Worm (Caenorhabditis elegans) whole organism, late embryonic: Measurements from ENCODE around the gene paqr-2.

Source experiments
- Y22D7AL.16 ChIP-seq: sonication (generic microtip); optimal IDR thresholded peaks from 2 replicates; lab custom pipeline; 2016; ENCODE audit warnings: missing genetic modification characterization, missing compliant biosample characterization
- ceh-9 ChIP-seq: sonication (generic microtip); optimal IDR thresholded peaks from 2 replicates; lab custom pipeline; 2016; ENCODE audit warnings: mild to moderate bottlenecking, missing genetic modification characterization, inconsistent platforms, missing compliant biosample characterization
- elt-2 ChIP-seq: sonication (generic microtip); optimal IDR thresholded peaks from 2 replicates; lab custom pipeline; 2016; ENCODE audit warnings: missing genetic modification reagents, missing genetic modification characterization, missing compliant biosample characterization
- fkh-10 ChIP-seq: fragments of 150-350 bp; optimal IDR thresholded peaks from 2 replicates; lab custom pipeline; 2014; ENCODE audit warnings: missing biosample characterization, missing genetic modification reagents, missing genetic modification characterization
- fkh-6 ChIP-seq: sonication (generic microtip); optimal IDR thresholded peaks from 2 replicates; lab custom pipeline; 2016; ENCODE audit warnings: missing genetic modification characterization, missing compliant biosample characterization
- madf-2 ChIP-seq: sonication (generic microtip); optimal IDR thresholded peaks from 2 replicates; lab custom pipeline; 2017; ENCODE audit warnings: missing genetic modification characterization, missing compliant biosample characterization
- nfya-1 ChIP-seq: sonication (generic microtip); optimal IDR thresholded peaks from 2 replicates; lab custom pipeline; 2017; ENCODE audit warnings: missing genetic modification characterization, mild to moderate bottlenecking, missing compliant biosample characterization, antibody characterized with exemption, moderate library complexity
- nhr-11 ChIP-seq: fragments of 150-350 bp; optimal IDR thresholded peaks from 2 replicates; lab custom pipeline; 2014; ENCODE audit warnings: missing biosample characterization, missing genetic modification characterization
- sox-2 ChIP-seq: fragments of 200-800 bp; sonication (Bioruptor generic); IDR thresholded peaks from 2 replicates; pipeline ENCODE4 v1.3.6; 2022; ENCODE audit warnings: missing genetic modification reagents, missing genetic modification characterization, missing compliant biosample characterization
- tbx-2 ChIP-seq: sonication (generic microtip); optimal IDR thresholded peaks from 2 replicates; lab custom pipeline; 2016; ENCODE audit warnings: missing genetic modification characterization, missing compliant biosample characterization
- unc-86 ChIP-seq: sonication (generic microtip); optimal IDR thresholded peaks from 2 replicates; lab custom pipeline; 2016; ENCODE audit warnings: missing genetic modification characterization, missing compliant biosample characterization

ce11 chrIII:5373715-5374114 is 6.0 kb downstream of the paqr-2 start:
- TF ChIP-seq elt-2 (tag; lab: Kevin White, UChicago) = no peak
- no peak for TF ChIP-seq sox-2 (GFP tag; lab: Robert Waterston, UW)
- no peak for TF ChIP-seq fkh-10 (GFP tag; lab: Kevin White, UChicago)
- no peak for TF ChIP-seq Y22D7AL.16
- no peak for TF ChIP-seq madf-2 (tag; lab: Kevin White, UChicago)
- TF ChIP-seq nfya-1 = no peak
- TF ChIP-seq ceh-9 (tag; lab: Kevin White, UChicago) = no peak
- TF ChIP-seq fkh-6 (tag; lab: Kevin White, UChicago) = no peak
- no peak for TF ChIP-seq unc-86
- TF ChIP-seq tbx-2 = no peak
- TF ChIP-seq nhr-11 = no peak
